Fruit fly (Drosophila melanogaster) whole organism, adult: ENCODE results near the gene salt.

Experiments used
- CG12768 ChIP-seq: fragments of 200-800 bp; sonication (Bioruptor generic); optimal IDR thresholded peaks from 2 replicates; lab custom pipeline; 2017; ENCODE audit warnings: missing biosample characterization, missing genetic modification characterization, mild to moderate bottlenecking, moderate library complexity, missing genetic modification reagents
- CG14711 ChIP-seq: fragments of 200-800 bp; sonication (Bioruptor generic); optimal IDR thresholded peaks from 2 replicates; lab custom pipeline; 2018; ENCODE audit warnings: missing biosample characterization, mild to moderate bottlenecking, missing genetic modification characterization, moderate library complexity
- CG33017 ChIP-seq: fragments of 200-800 bp; sonication (Bioruptor generic); optimal IDR thresholded peaks from 2 replicates; lab custom pipeline; 2018; ENCODE audit warnings: missing biosample characterization, mild to moderate bottlenecking, missing genetic modification characterization, moderate library complexity
- Crg-1 ChIP-seq: fragments of 200-800 bp; sonication (Bioruptor generic); optimal IDR thresholded peaks from 2 replicates; lab custom pipeline; 2016; ENCODE audit warnings: missing biosample characterization, missing genetic modification characterization
- cnc ChIP-seq, 2 experiments: fragments of >200 bp; optimal IDR thresholded peaks; 2 replicates each; lab custom pipeline; 2017

- no peak for TF ChIP-seq CG14711 (tag; lab: Kevin White, UChicago)
- TF ChIP-seq CG33017 (tag; lab: Kevin White, UChicago) = no peak
- no peak for TF ChIP-seq cnc (optimal IDR thresholded peaks at IDR 0.05; lab: Kevin White, UChicago)
- TF ChIP-seq CG12768 (GFP tag; lab: Kevin White, UChicago) = no peak
- TF ChIP-seq Crg-1 (GFP tag; lab: Kevin White, UChicago) = no peak
Measured at dm6 chr3R:31758587-31759167, 4.2 kb upstream of the salt start, which contains the start of gene CG2187.
